Worm (Caenorhabditis elegans) whole organism, late embryonic: ENCODE results near the gene idpp-7.

Experiments
- C08G9.2 ChIP-seq: sonication (generic microtip); optimal IDR thresholded peaks from 2 replicates; lab custom pipeline; 2016; ENCODE audit warnings: mild to moderate bottlenecking, missing genetic modification characterization, moderate library complexity, missing compliant biosample characterization
- C38D4.7 ChIP-seq: fragments of 200-800 bp; sonication (Bioruptor generic); optimal IDR thresholded peaks from 2 replicates; lab custom pipeline; 2018; ENCODE audit warnings: mild to moderate bottlenecking, missing genetic modification characterization, moderate library complexity, missing compliant biosample characterization
- F13H6.1 ChIP-seq: sonication (generic microtip); optimal IDR thresholded peaks from 2 replicates; lab custom pipeline; 2016; ENCODE audit warnings: missing genetic modification characterization, missing compliant biosample characterization
- K02D7.2 ChIP-seq: sonication (generic microtip); optimal IDR thresholded peaks from 2 replicates; lab custom pipeline; 2017; ENCODE audit warnings: mild to moderate bottlenecking, missing genetic modification characterization, missing compliant biosample characterization
- K09A11.1 ChIP-seq: sonication (generic microtip); optimal IDR thresholded peaks from 2 replicates; lab custom pipeline; 2017; ENCODE audit warnings: antibody characterized with exemption, mild to moderate bottlenecking, missing genetic modification characterization, missing compliant biosample characterization; ENCODE audit not compliant: insufficient read depth
- Y22D7AL.16 ChIP-seq: sonication (generic microtip); optimal IDR thresholded peaks from 2 replicates; lab custom pipeline; 2016; ENCODE audit warnings: missing genetic modification characterization, missing compliant biosample characterization
- ama-1 ChIP-seq: fragments of 150-350 bp; optimal IDR thresholded peaks from 2 replicates; lab custom pipeline; 2014
- ceh-14 ChIP-seq: sonication (generic microtip); optimal IDR thresholded peaks from 2 replicates; lab custom pipeline; 2016; ENCODE audit warnings: missing genotype, missing genetic modification characterization, missing compliant biosample characterization
- ceh-18 ChIP-seq: sonication (generic microtip); optimal IDR thresholded peaks from 2 replicates; lab custom pipeline; 2016; ENCODE audit warnings: missing genetic modification characterization, missing compliant biosample characterization
- ceh-19 ChIP-seq: fragments of 200-800 bp; sonication (Bioruptor generic); optimal IDR thresholded peaks from 2 replicates; lab custom pipeline; 2018; ENCODE audit warnings: mild to moderate bottlenecking, missing genetic modification characterization, missing compliant biosample characterization
- ceh-2 ChIP-seq: sonication (generic microtip); optimal IDR thresholded peaks from 2 replicates; lab custom pipeline; 2016; ENCODE audit warnings: missing genotype, missing genetic modification characterization, missing compliant biosample characterization
- ceh-22 ChIP-seq: sonication (generic microtip); optimal IDR thresholded peaks from 2 replicates; lab custom pipeline; 2017; ENCODE audit warnings: missing biosample characterization, missing genetic modification characterization
- ceh-31 ChIP-seq: sonication (generic microtip); optimal IDR thresholded peaks from 2 replicates; lab custom pipeline; 2016; ENCODE audit warnings: missing genetic modification characterization, missing compliant biosample characterization
- ceh-45 ChIP-seq: fragments of 200-800 bp; sonication (Bioruptor generic); IDR thresholded peaks from 2 replicates; pipeline ENCODE4 v1.3.6; 2022; ENCODE audit warnings: missing genetic modification reagents, missing genetic modification characterization, missing compliant biosample characterization
- ceh-48 ChIP-seq: sonication (generic microtip); optimal IDR thresholded peaks from 2 replicates; lab custom pipeline; 2016; ENCODE audit warnings: missing genetic modification characterization, inconsistent platforms, missing compliant biosample characterization
- ceh-9 ChIP-seq: sonication (generic microtip); optimal IDR thresholded peaks from 2 replicates; lab custom pipeline; 2016; ENCODE audit warnings: mild to moderate bottlenecking, missing genetic modification characterization, inconsistent platforms, missing compliant biosample characterization
- dve-1 ChIP-seq: sonication (generic microtip); optimal IDR thresholded peaks from 2 replicates; lab custom pipeline; 2017; ENCODE audit warnings: antibody characterized with exemption, mild to moderate bottlenecking, missing genetic modification characterization, missing compliant biosample characterization
- elt-2 ChIP-seq: sonication (generic microtip); optimal IDR thresholded peaks from 2 replicates; lab custom pipeline; 2016; ENCODE audit warnings: missing genetic modification reagents, missing genetic modification characterization, missing compliant biosample characterization
- elt-4 ChIP-seq: sonication (generic microtip); optimal IDR thresholded peaks from 2 replicates; lab custom pipeline; 2016; ENCODE audit warnings: missing genetic modification characterization, missing compliant biosample characterization
- eyg-1 ChIP-seq: sonication (generic microtip); optimal IDR thresholded peaks from 2 replicates; lab custom pipeline; 2016; ENCODE audit warnings: missing genotype, missing genetic modification characterization, missing compliant biosample characterization
- fkh-6 ChIP-seq: sonication (generic microtip); optimal IDR thresholded peaks from 2 replicates; lab custom pipeline; 2016; ENCODE audit warnings: missing genetic modification characterization, missing compliant biosample characterization
- gmeb-2 ChIP-seq: sonication (generic microtip); optimal IDR thresholded peaks from 2 replicates; lab custom pipeline; 2016; ENCODE audit warnings: missing genetic modification characterization, inconsistent platforms, missing compliant biosample characterization
- hlh-13 ChIP-seq: fragments of 200-800 bp; sonication (Bioruptor generic); optimal IDR thresholded peaks from 2 replicates; lab custom pipeline; 2018; ENCODE audit warnings: mild to moderate bottlenecking, missing genetic modification characterization, missing compliant biosample characterization
- hlh-15 ChIP-seq: sonication (generic microtip); optimal IDR thresholded peaks from 2 replicates; lab custom pipeline; 2016; ENCODE audit warnings: missing genetic modification characterization, missing compliant biosample characterization
- hlh-30 ChIP-seq: sonication (generic microtip); optimal IDR thresholded peaks from 2 replicates; lab custom pipeline; 2017; ENCODE audit warnings: antibody characterized with exemption, missing genetic modification characterization, missing compliant biosample characterization; ENCODE audit not compliant: insufficient read depth
- hlh-6 ChIP-seq: sonication (generic microtip); optimal IDR thresholded peaks from 2 replicates; lab custom pipeline; 2016; ENCODE audit warnings: missing genotype, missing genetic modification characterization, missing compliant biosample characterization
- lin-11 ChIP-seq: fragments of 200-800 bp; sonication (Bioruptor generic); optimal IDR thresholded peaks from 2 replicates; lab custom pipeline; 2018; ENCODE audit warnings: mild to moderate bottlenecking, missing genetic modification characterization, missing compliant biosample characterization
- madf-2 ChIP-seq: sonication (generic microtip); optimal IDR thresholded peaks from 2 replicates; lab custom pipeline; 2017; ENCODE audit warnings: missing genetic modification characterization, missing compliant biosample characterization
- mec-3 ChIP-seq: sonication (generic microtip); optimal IDR thresholded peaks from 2 replicates; lab custom pipeline; 2016; ENCODE audit warnings: borderline replicate concordance, missing genetic modification characterization, missing compliant biosample characterization
- nfya-1 ChIP-seq: sonication (generic microtip); optimal IDR thresholded peaks from 2 replicates; lab custom pipeline; 2017; ENCODE audit warnings: missing genetic modification characterization, mild to moderate bottlenecking, missing compliant biosample characterization, antibody characterized with exemption, moderate library complexity
- nhr-11 ChIP-seq: fragments of 150-350 bp; optimal IDR thresholded peaks from 2 replicates; lab custom pipeline; 2014; ENCODE audit warnings: missing biosample characterization, missing genetic modification characterization
- nhr-232 ChIP-seq: sonication (generic microtip); optimal IDR thresholded peaks from 2 replicates; lab custom pipeline; 2016; ENCODE audit warnings: missing genetic modification characterization, missing compliant biosample characterization
- odd-2 ChIP-seq: sonication (generic microtip); optimal IDR thresholded peaks from 2 replicates; lab custom pipeline; 2017; ENCODE audit warnings: antibody characterized with exemption, mild to moderate bottlenecking, missing genetic modification characterization, missing compliant biosample characterization
- pat-9 ChIP-seq: fragments of 200-800 bp; sonication (Bioruptor generic); optimal IDR thresholded peaks from 2 replicates; lab custom pipeline; 2018; ENCODE audit warnings: mild to moderate bottlenecking, missing genetic modification characterization, moderate library complexity, missing compliant biosample characterization
- pax-1 ChIP-seq: fragments of 150-350 bp; optimal IDR thresholded peaks from 2 replicates; lab custom pipeline; 2014; ENCODE audit warnings: missing biosample characterization, missing genetic modification characterization
- pha-4 ChIP-seq: fragments of 150-350 bp; optimal IDR thresholded peaks from 2 replicates; lab custom pipeline; 2018; ENCODE audit warnings: missing biosample characterization, missing genetic modification reagents, missing genetic modification characterization
- pqm-1 ChIP-seq: sonication (generic microtip); optimal IDR thresholded peaks from 2 replicates; lab custom pipeline; 2016; ENCODE audit warnings: missing genetic modification characterization, missing compliant biosample characterization
- pros-1 ChIP-seq: fragments of 150-350 bp; optimal IDR thresholded peaks from 2 replicates; lab custom pipeline; 2014; ENCODE audit warnings: missing biosample characterization, missing genetic modification reagents, missing genetic modification characterization
- ref-2 ChIP-seq: sonication (generic microtip); optimal IDR thresholded peaks from 2 replicates; lab custom pipeline; 2016; ENCODE audit warnings: missing genetic modification characterization, missing compliant biosample characterization
- sdc-2 ChIP-seq: sonication (generic microtip); optimal IDR thresholded peaks from 2 replicates; lab custom pipeline; 2016; ENCODE audit warnings: missing genotype, missing genetic modification characterization, missing compliant biosample characterization
- sox-4 ChIP-seq: sonication (generic microtip); optimal IDR thresholded peaks from 2 replicates; lab custom pipeline; 2017; ENCODE audit warnings: mild to moderate bottlenecking, missing genetic modification characterization, inconsistent platforms, missing compliant biosample characterization
- syd-9 ChIP-seq: sonication (generic microtip); optimal IDR thresholded peaks from 2 replicates; lab custom pipeline; 2016; ENCODE audit warnings: mild to moderate bottlenecking, missing genetic modification characterization, moderate library complexity, missing compliant biosample characterization
- tbx-2 ChIP-seq: sonication (generic microtip); optimal IDR thresholded peaks from 2 replicates; lab custom pipeline; 2016; ENCODE audit warnings: missing genetic modification characterization, missing compliant biosample characterization
- ttx-3 ChIP-seq: sonication (generic microtip); optimal IDR thresholded peaks from 2 replicates; lab custom pipeline; 2016; ENCODE audit warnings: missing genetic modification reagents, missing genetic modification characterization, missing compliant biosample characterization
- unc-3 ChIP-seq, 2 experiments: fragments of 200-800 bp in 1 of 2; sonication (Bioruptor generic) in 1 of 2; sonication (generic microtip) in 1 of 2; conservative IDR thresholded peaks in 1 of 2; optimal IDR thresholded peaks in 1 of 2; 2 replicates each; pipeline versions ENCODE4 v1.3.6 to Lab custom; 2016 to 2022; ENCODE audit warnings: missing compliant biosample characterization in 2 of 2, missing genetic modification characterization in 2 of 2, missing genetic modification reagents in 1 of 2
- unc-42 ChIP-seq: sonication (generic microtip); optimal IDR thresholded peaks from 2 replicates; lab custom pipeline; 2016; ENCODE audit warnings: missing genotype, missing genetic modification characterization, missing compliant biosample characterization
- unc-55 ChIP-seq: sonication (generic microtip); optimal IDR thresholded peaks from 2 replicates; lab custom pipeline; 2017; ENCODE audit warnings: missing biosample characterization, missing genetic modification reagents, missing genetic modification characterization
- zip-5 ChIP-seq: sonication (generic microtip); optimal IDR thresholded peaks from 2 replicates; lab custom pipeline; 2016; ENCODE audit warnings: missing genetic modification characterization, missing compliant biosample characterization
- ztf-16 ChIP-seq: sonication (generic microtip); optimal IDR thresholded peaks from 2 replicates; lab custom pipeline; 2017; ENCODE audit warnings: missing genetic modification characterization, missing compliant biosample characterization

Gene idpp-7

ce11 chrIV:12721106-12721505 is 1.3 kb downstream of the idpp-7 start, which contains the start of gene T23F6.2:
Gene T23F6.2 (plus strand): TSS chrIV:12721356.
- TF ChIP-seq tbx-2 (no peak), hlh-6 (tag; lab: Kevin White, UChicago) (no peak), ceh-19 (GFP tag; lab: Kevin White, UChicago) (no peak), ceh-2 (tag; lab: Kevin White, UChicago) (no peak), F13H6.1 (tag; lab: Kevin White, UChicago) (no peak), ceh-18 (tag; lab: Kevin White, UChicago) (no peak), ceh-31 (tag; lab: Kevin White, UChicago) (no peak), zip-5 (no peak), mec-3 (tag; lab: Kevin White, UChicago) (no peak), lin-11 (no peak), unc-3 (GFP tag; conservative IDR thresholded peaks at IDR 0.05; lab: Robert Waterston, UW) (no peak), unc-3 (tag; optimal IDR thresholded peaks at IDR 0.05; lab: Kevin White, UChicago) (no peak), eyg-1 (tag; lab: Kevin White, UChicago) (no peak), hlh-13 (GFP tag; lab: Kevin White, UChicago) (no peak), sox-4 (no peak), elt-2 (tag; lab: Kevin White, UChicago) (no peak), ceh-22 (tag; lab: Kevin White, UChicago) (no peak)

ce11 chrIV:12724641-12725040 is 4.9 kb downstream of the idpp-7 start, which contains the start of the genes T23F6.3 and rbd-1:
Gene T23F6.3 (minus strand): TSS chrIV:12724760.
Gene rbd-1 (plus strand): TSS chrIV:12724986.
- TF ChIP-seq hlh-15 (tag; lab: Kevin White, UChicago), result peak; percentile 16
- no peak for TF ChIP-seq hlh-6 (tag; lab: Kevin White, UChicago)
- peak; percentile 7 for TF ChIP-seq Y22D7AL.16
- TF ChIP-seq K09A11.1 (tag; lab: Kevin White, UChicago), result no peak
- no peak for TF ChIP-seq K02D7.2
- TF ChIP-seq ceh-22 (tag; lab: Kevin White, UChicago), result no peak
- peak; percentile 73 for TF ChIP-seq unc-42 (tag; lab: Kevin White, UChicago)
- no peak for TF ChIP-seq hlh-30 (tag; lab: Kevin White, UChicago)
- TF ChIP-seq nhr-232, result no peak
- no peak for TF ChIP-seq pros-1 (tag; lab: Kevin White, UChicago)
- TF ChIP-seq pqm-1 (tag; lab: Kevin White, UChicago), result no peak
- no peak for TF ChIP-seq ttx-3
- TF ChIP-seq tbx-2, result peak; percentile 89
- TF ChIP-seq elt-4 (tag; lab: Kevin White, UChicago), result no peak
- peak; percentile 70 for TF ChIP-seq nfya-1 (tag; lab: Kevin White, UChicago)
- TF ChIP-seq ceh-9, result no peak
- no peak for TF ChIP-seq pha-4 (tag; lab: Kevin White, UChicago)
- no peak for TF ChIP-seq madf-2 (tag; lab: Kevin White, UChicago)
- no peak for TF ChIP-seq syd-9 (tag; lab: Kevin White, UChicago)
- no peak for TF ChIP-seq pat-9 (tag; lab: Kevin White, UChicago)
- no peak for TF ChIP-seq ceh-48 (tag; lab: Kevin White, UChicago)
- peak; percentile 97 for TF ChIP-seq ceh-31 (tag; lab: Kevin White, UChicago)
- TF ChIP-seq nhr-11 (tag; lab: Kevin White, UChicago), result no peak
- TF ChIP-seq ceh-19 (GFP tag; lab: Kevin White, UChicago), result peak; percentile 19
- TF ChIP-seq zip-5, result peak; percentile 62
- TF ChIP-seq ceh-45, result no peak
- no peak for TF ChIP-seq fkh-6 (tag; lab: Kevin White, UChicago)
- TF ChIP-seq gmeb-2 (tag; lab: Kevin White, UChicago), result no peak
- no peak for TF ChIP-seq C38D4.7
- peak; percentile 61 for TF ChIP-seq dve-1 (tag; lab: Kevin White, UChicago)
- no peak for TF ChIP-seq ztf-16 (tag; lab: Kevin White, UChicago)
- TF ChIP-seq pax-1 (tag; lab: Kevin White, UChicago), result no peak
- TF ChIP-seq ama-1 (lab: Kevin White, UChicago), result no peak
- TF ChIP-seq F13H6.1 (tag; lab: Kevin White, UChicago), result no peak
- no peak for TF ChIP-seq odd-2 (tag; lab: Kevin White, UChicago)
- TF ChIP-seq ref-2 (tag; lab: Kevin White, UChicago), result peak; percentile 69
- no peak for TF ChIP-seq hlh-13 (GFP tag; lab: Kevin White, UChicago)
- TF ChIP-seq ceh-14 (tag; lab: Kevin White, UChicago), result peak; percentile 65
- TF ChIP-seq unc-3 (GFP tag; conservative IDR thresholded peaks at IDR 0.05; lab: Robert Waterston, UW), result 0 out of 2 replicates have a peak, but pooled peaks have one; percentile 12
- peak; percentile 35 for TF ChIP-seq unc-3 (tag; optimal IDR thresholded peaks at IDR 0.05; lab: Kevin White, UChicago)
- no peak for TF ChIP-seq sdc-2
- peak; percentile 76 for TF ChIP-seq C08G9.2
- TF ChIP-seq ceh-2 (tag; lab: Kevin White, UChicago), result peak; percentile 83
- peak; percentile 49 for TF ChIP-seq unc-55 (GFP tag; lab: Kevin White, UChicago)
